Worm (Caenorhabditis elegans) whole organism, early embryonic: ENCODE results near the gene T07E3.4.

Source experiments
- B0310.2 ChIP-seq: sonication (generic microtip); optimal IDR thresholded peaks from 2 replicates; lab custom pipeline; 2016; ENCODE audit warnings: mild to moderate bottlenecking, missing genetic modification characterization, missing compliant biosample characterization
- F13C5.2 ChIP-seq: sonication (generic microtip); optimal IDR thresholded peaks from 2 replicates; lab custom pipeline; 2017; ENCODE audit warnings: mild to moderate bottlenecking, missing genetic modification characterization, inconsistent platforms, missing compliant biosample characterization
- aly-1 ChIP-seq: sonication (generic microtip); optimal IDR thresholded peaks from 2 replicates; lab custom pipeline; 2016; ENCODE audit warnings: missing genetic modification characterization, missing compliant biosample characterization
- ama-1 ChIP-seq: fragments of 150-350 bp; optimal IDR thresholded peaks from 2 replicates; lab custom pipeline; 2014
- ceh-13 ChIP-seq: fragments of 200-800 bp; sonication (Bioruptor generic); optimal IDR thresholded peaks from 2 replicates; lab custom pipeline; 2018; ENCODE audit warnings: mild to moderate bottlenecking, missing genetic modification characterization, missing compliant biosample characterization
- ceh-36 ChIP-seq: sonication (generic microtip); optimal IDR thresholded peaks from 2 replicates; lab custom pipeline; 2016; ENCODE audit warnings: missing genetic modification characterization, inconsistent platforms, missing compliant biosample characterization
- ets-7 ChIP-seq: sonication (generic microtip); optimal IDR thresholded peaks from 2 replicates; lab custom pipeline; 2016; ENCODE audit warnings: missing genotype, missing genetic modification characterization, missing compliant biosample characterization
- flt-1 ChIP-seq: fragments of 200-800 bp; sonication (Bioruptor generic); IDR thresholded peaks from 2 replicates; pipeline ENCODE4 v1.3.6; 2022; ENCODE audit warnings: missing genetic modification characterization, missing compliant biosample characterization
- hmbx-1 ChIP-seq: sonication (generic microtip); optimal IDR thresholded peaks from 2 replicates; lab custom pipeline; 2016; ENCODE audit warnings: mild to moderate bottlenecking, missing genetic modification characterization, missing compliant biosample characterization
- hmg-4 ChIP-seq: fragments of 200-800 bp; sonication (Bioruptor generic); optimal IDR thresholded peaks from 2 replicates; lab custom pipeline; 2018; ENCODE audit warnings: mild to moderate bottlenecking, missing genetic modification characterization, missing compliant biosample characterization
- hnd-1 ChIP-seq: sonication (generic microtip); optimal IDR thresholded peaks from 2 replicates; lab custom pipeline; 2016; ENCODE audit warnings: missing genetic modification characterization, missing compliant biosample characterization
- pes-1 ChIP-seq: fragments of 200-800 bp; sonication (Bioruptor generic); IDR thresholded peaks from 2 replicates; pipeline ENCODE4 v1.3.6; 2022; ENCODE audit warnings: missing genetic modification reagents, missing genetic modification characterization, missing compliant biosample characterization
- scrt-1 ChIP-seq: fragments of 200-800 bp; sonication (Bioruptor generic); IDR thresholded peaks from 2 replicates; pipeline ENCODE4 v1.3.6; 2022; ENCODE audit warnings: missing genetic modification characterization, missing compliant biosample characterization
- sea-1 ChIP-seq: fragments of 200-800 bp; sonication (Bioruptor generic); conservative IDR thresholded peaks from 2 replicates; pipeline ENCODE4 v1.3.6; 2022; ENCODE audit warnings: missing genetic modification characterization, missing compliant biosample characterization
- tbx-11 ChIP-seq: fragments of 200-800 bp; sonication (Bioruptor generic); IDR thresholded peaks from 2 replicates; pipeline ENCODE4 v1.3.6; 2022; ENCODE audit warnings: missing genetic modification characterization, missing compliant biosample characterization
- tbx-37 ChIP-seq: fragments of 200-800 bp; sonication (Bioruptor generic); conservative IDR thresholded peaks from 2 replicates; pipeline ENCODE4 v1.3.6; 2022; ENCODE audit warnings: missing genetic modification reagents, missing genetic modification characterization, missing compliant biosample characterization
- tra-4 ChIP-seq: sonication (generic microtip); optimal IDR thresholded peaks from 2 replicates; lab custom pipeline; 2017; ENCODE audit warnings: missing genetic modification characterization, missing compliant biosample characterization

Gene T07E3.4

DNA sequence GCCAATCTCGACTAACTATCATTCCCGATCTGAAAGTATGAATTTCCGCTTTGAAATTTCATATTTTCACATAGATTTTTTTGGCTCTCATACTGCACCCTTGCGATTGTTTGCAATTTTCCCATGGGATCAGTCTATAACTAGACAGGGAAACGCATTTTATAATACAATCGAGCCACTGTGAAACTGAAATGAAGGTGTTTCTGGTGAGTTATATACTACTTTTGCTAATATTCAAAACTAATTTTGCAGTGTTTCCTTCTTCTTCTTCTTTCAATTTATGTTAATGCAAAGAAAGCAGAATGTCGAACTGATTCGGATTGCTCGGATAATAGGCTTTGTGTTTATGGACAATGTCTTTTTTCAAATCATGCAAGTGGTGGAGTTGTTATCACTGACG, 11.9 kb upstream of the T07E3.4 start:
- TF ChIP-seq tbx-11 (GFP tag; lab: Robert Waterston, UW) (no peak), hnd-1 (no peak), aly-1 (tag; lab: Kevin White, UChicago) (no peak), pes-1 (GFP tag; lab: Robert Waterston, UW) (no peak), scrt-1 (no peak), F13C5.2 (tag; lab: Kevin White, UChicago) (no peak), B0310.2 (tag; lab: Kevin White, UChicago) (no peak), sea-1 (GFP tag; lab: Robert Waterston, UW) (no peak), tra-4 (tag; lab: Kevin White, UChicago) (no peak), hmbx-1 (tag; lab: Kevin White, UChicago) (no peak), ceh-13 (no peak), tbx-37 (GFP tag; lab: Robert Waterston, UW) (no peak), ceh-36 (tag; lab: Kevin White, UChicago) (no peak), ets-7 (tag; lab: Kevin White, UChicago) (no peak)

DNA sequence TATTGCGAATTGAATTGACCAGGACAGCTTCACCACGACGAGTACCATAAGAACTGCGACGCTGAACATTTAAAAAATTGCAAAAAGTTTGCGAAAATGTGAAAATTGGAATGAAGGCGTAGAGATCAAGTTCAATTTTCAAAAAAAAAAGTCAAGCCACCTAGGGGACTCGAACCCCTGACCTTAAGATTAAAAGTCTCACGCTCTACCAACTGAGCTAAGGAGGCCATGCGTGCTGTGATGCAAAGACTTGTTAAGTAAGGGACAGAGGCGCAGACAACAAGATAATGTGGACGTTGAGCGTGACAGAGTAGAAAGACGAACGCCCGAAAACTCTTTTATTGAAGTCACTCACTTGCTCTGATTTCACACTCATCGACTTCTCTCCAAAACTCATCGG, 10.2 kb upstream of the T07E3.4 start:
- TF ChIP-seq ceh-36 (tag; lab: Kevin White, UChicago) (peak; percentile 81), ceh-13 (peak; percentile 67), ets-7 (tag; lab: Kevin White, UChicago) (peak; percentile 53), aly-1 (tag; lab: Kevin White, UChicago) (peak; percentile 82), B0310.2 (tag; lab: Kevin White, UChicago) (peak; percentile 73), flt-1 (GFP tag; lab: Robert Waterston, UW) (peak; percentile 87), hmg-4 (peak; percentile 84), scrt-1 (peak; percentile 86), pes-1 (GFP tag; lab: Robert Waterston, UW) (peak; percentile 90), ama-1 (no peak), tra-4 (tag; lab: Kevin White, UChicago) (no peak), sea-1 (GFP tag; lab: Robert Waterston, UW) (peak; percentile 84), tbx-11 (GFP tag; lab: Robert Waterston, UW) (peak; percentile 81), tbx-37 (GFP tag; lab: Robert Waterston, UW) (peak; percentile 74), hnd-1 (peak; percentile 74), F13C5.2 (tag; lab: Kevin White, UChicago) (peak; percentile 87), hmbx-1 (tag; lab: Kevin White, UChicago) (peak; percentile 10)

DNA sequence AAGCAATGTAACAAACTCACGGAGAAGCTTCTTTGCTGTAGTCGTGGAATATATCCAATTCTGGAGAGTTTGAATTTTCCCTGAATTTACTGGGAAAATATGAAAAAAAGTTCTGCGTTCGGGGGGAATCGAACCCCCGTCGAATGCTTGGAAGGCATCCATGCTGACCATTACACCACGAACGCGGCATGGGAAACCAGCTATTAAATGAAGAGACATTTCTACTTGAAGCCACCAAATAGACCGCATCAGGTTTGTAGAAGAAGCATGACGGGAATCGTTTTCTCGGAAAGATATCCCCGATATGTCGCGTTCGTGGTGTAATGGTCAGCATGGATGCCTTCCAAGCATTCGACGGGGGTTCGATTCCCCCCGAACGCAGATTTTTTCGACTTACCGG, 9.3 kb upstream of the T07E3.4 start:
- TF ChIP-seq tbx-11 (GFP tag; lab: Robert Waterston, UW) = 0 out of 2 replicates have a peak, but pooled peaks have one; percentile 49
- TF ChIP-seq F13C5.2 (tag; lab: Kevin White, UChicago) = no peak
- TF ChIP-seq flt-1 (GFP tag; lab: Robert Waterston, UW) = 0 out of 2 replicates have a peak, but pooled peaks have one; percentile 28
- peak; percentile 55; the same call in 1 of the 2 replicates for TF ChIP-seq scrt-1
- peak; percentile 58; the same call in 1 of the 2 replicates for TF ChIP-seq sea-1 (GFP tag; lab: Robert Waterston, UW)
- TF ChIP-seq pes-1 (GFP tag; lab: Robert Waterston, UW) = peak; percentile 43; the same call in 1 of the 2 replicates
- peak; percentile 36; the same call in 1 of the 2 replicates for TF ChIP-seq tbx-37 (GFP tag; lab: Robert Waterston, UW)
- TF ChIP-seq ama-1 = no peak
- no peak for TF ChIP-seq ceh-36 (tag; lab: Kevin White, UChicago)

DNA sequence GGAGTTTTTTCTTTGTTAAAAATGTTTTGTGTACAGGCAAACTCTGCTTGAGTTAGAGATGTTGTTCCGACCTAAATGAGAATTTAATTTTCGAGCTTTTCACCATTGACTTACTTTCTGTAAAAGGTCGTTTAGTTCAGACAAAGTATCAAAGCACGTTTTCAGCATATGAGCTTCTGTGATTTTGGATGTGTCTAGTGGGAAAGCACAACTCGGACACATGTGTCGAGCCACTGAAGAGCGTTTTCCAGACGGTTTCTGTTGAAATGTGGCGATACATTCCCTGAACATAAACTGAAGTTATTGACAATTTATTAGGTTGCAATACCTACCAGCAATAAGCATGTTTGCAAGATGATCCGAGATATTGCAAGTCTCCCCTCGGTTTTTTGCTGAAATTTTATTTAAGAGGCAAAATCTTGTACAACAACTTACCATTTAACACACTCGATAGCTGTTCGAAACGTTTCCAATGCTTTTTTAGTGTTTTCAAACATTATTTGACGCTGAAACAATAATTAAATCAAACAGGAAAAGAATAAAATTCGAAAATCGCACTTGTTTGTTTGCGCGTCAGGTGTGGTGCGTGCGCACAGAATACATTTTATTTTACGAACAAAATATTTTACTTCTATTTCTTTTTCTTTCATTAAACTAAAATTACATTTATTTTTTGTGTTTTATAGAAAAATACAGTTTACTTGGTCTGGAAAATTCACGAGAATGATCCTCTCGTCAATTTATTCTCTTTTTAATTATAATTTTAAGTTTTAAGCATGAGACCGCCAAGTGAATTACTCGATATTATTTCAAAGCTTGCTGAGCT, 8.6 kb upstream of the T07E3.4 start, which contains the start of the genes brd-1 and K04C2.2:
Gene brd-1 (minus strand): TSS at position 506 of the 826 bp plus-strand sequence.
Gene K04C2.2 (plus strand): TSS at position 776 of the 826 bp plus-strand sequence.
- no peak for TF ChIP-seq ceh-13
- TF ChIP-seq hmbx-1 (tag; lab: Kevin White, UChicago) = no peak
- TF ChIP-seq tra-4 (tag; lab: Kevin White, UChicago) = no peak
- no peak for TF ChIP-seq hnd-1
- no peak for TF ChIP-seq pes-1 (GFP tag; lab: Robert Waterston, UW)
- TF ChIP-seq aly-1 (tag; lab: Kevin White, UChicago) = no peak
- no peak for TF ChIP-seq tbx-11 (GFP tag; lab: Robert Waterston, UW)
- TF ChIP-seq B0310.2 (tag; lab: Kevin White, UChicago) = no peak
- no peak for TF ChIP-seq ceh-36 (tag; lab: Kevin White, UChicago)
- TF ChIP-seq ets-7 (tag; lab: Kevin White, UChicago) = no peak
- TF ChIP-seq F13C5.2 (tag; lab: Kevin White, UChicago) = no peak
- TF ChIP-seq ama-1 = no peak
- TF ChIP-seq sea-1 (GFP tag; lab: Robert Waterston, UW) = no peak
- TF ChIP-seq flt-1 (GFP tag; lab: Robert Waterston, UW) = no peak

DNA sequence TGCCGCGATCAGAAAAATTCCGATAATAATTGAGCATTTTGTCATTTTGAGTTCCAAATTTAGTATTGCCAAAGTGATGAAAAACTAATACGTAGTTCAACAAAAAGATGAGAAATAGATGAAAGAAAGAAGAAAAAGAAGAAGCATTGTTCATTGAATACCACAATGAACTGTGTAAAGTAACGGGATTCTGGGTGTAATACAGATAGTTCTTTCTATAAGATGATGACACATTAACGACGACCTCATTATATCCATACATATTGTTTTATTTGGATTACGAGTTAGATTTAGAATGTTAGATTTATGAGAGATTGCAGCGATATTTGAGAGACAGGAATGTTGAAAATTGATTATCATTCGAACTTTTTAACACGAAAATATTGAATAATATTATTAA, 6.3 kb upstream of the T07E3.4 start, which contains the start of gene K04C2.5:
Gene K04C2.5 (minus strand): TSS at position 101 of the 400 bp plus-strand sequence.
- TF ChIP-seq flt-1 (GFP tag; lab: Robert Waterston, UW) = no peak
- TF ChIP-seq ceh-13 = no peak
- TF ChIP-seq B0310.2 (tag; lab: Kevin White, UChicago) = no peak
- TF ChIP-seq scrt-1 = no peak
- no peak for TF ChIP-seq ama-1
- no peak for TF ChIP-seq tbx-11 (GFP tag; lab: Robert Waterston, UW)
- no peak for TF ChIP-seq ets-7 (tag; lab: Kevin White, UChicago)
- no peak for TF ChIP-seq hmbx-1 (tag; lab: Kevin White, UChicago)
- TF ChIP-seq ceh-36 (tag; lab: Kevin White, UChicago) = no peak
- no peak for TF ChIP-seq pes-1 (GFP tag; lab: Robert Waterston, UW)

DNA sequence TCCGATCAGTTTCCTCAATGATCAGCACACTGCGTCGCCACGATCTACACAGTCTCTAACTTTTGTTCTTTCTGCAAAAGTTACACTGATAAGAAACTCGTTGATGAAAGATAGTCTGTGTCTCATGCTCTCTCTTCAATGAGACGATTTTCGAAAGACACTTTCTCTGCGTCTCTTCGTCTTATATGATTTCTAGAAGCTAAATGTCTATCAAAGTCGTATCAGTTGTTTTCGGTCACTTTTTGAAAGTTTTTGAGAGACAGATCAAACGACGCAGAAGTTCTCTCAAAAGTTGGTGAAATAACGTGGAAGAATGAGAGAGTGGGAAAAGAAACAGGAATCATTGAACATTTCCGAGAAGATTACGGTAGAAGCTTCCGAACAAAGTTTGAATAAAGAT, 2.6 kb upstream of the T07E3.4 start:
- TF ChIP-seq scrt-1 (no peak), ceh-13 (no peak), tbx-37 (GFP tag; lab: Robert Waterston, UW) (no peak), hnd-1 (no peak), ets-7 (tag; lab: Kevin White, UChicago) (no peak), hmbx-1 (tag; lab: Kevin White, UChicago) (no peak), ama-1 (no peak), sea-1 (GFP tag; lab: Robert Waterston, UW) (no peak), tra-4 (tag; lab: Kevin White, UChicago) (no peak), ceh-36 (tag; lab: Kevin White, UChicago) (no peak), hmg-4 (no peak), B0310.2 (tag; lab: Kevin White, UChicago) (no peak), tbx-11 (GFP tag; lab: Robert Waterston, UW) (no peak), flt-1 (GFP tag; lab: Robert Waterston, UW) (no peak), pes-1 (GFP tag; lab: Robert Waterston, UW) (no peak), F13C5.2 (tag; lab: Kevin White, UChicago) (no peak), aly-1 (tag; lab: Kevin White, UChicago) (no peak)
